Fruit fly (Drosophila melanogaster) whole organism, adult: Measurements from ENCODE around the gene Naa80.

ENCODE experiments used
- CG14711 ChIP-seq: fragments of 200-800 bp; sonication (Bioruptor generic); optimal IDR thresholded peaks from 2 replicates; lab custom pipeline; 2018; ENCODE audit warnings: missing biosample characterization, mild to moderate bottlenecking, missing genetic modification characterization, moderate library complexity
- CG33017 ChIP-seq: fragments of 200-800 bp; sonication (Bioruptor generic); optimal IDR thresholded peaks from 2 replicates; lab custom pipeline; 2018; ENCODE audit warnings: missing biosample characterization, mild to moderate bottlenecking, missing genetic modification characterization, moderate library complexity
- CG7101 ChIP-seq: fragments of 200-800 bp; sonication (Bioruptor generic); optimal IDR thresholded peaks from 2 replicates; lab custom pipeline; 2018; ENCODE audit warnings: missing biosample characterization, mild to moderate bottlenecking, missing genetic modification characterization, moderate library complexity
- Mnt ChIP-seq: fragments of 200-800 bp; sonication (Bioruptor generic); optimal IDR thresholded peaks from 2 replicates; lab custom pipeline; 2016; ENCODE audit warnings: missing biosample characterization, mild to moderate bottlenecking, missing genetic modification characterization
- kay ChIP-seq: fragments of 200-800 bp; sonication (Bioruptor generic); peaks from one replicate; lab custom pipeline; 2016; ENCODE audit warnings: missing biosample characterization, missing genetic modification characterization, borderline replicate concordance

DNA sequence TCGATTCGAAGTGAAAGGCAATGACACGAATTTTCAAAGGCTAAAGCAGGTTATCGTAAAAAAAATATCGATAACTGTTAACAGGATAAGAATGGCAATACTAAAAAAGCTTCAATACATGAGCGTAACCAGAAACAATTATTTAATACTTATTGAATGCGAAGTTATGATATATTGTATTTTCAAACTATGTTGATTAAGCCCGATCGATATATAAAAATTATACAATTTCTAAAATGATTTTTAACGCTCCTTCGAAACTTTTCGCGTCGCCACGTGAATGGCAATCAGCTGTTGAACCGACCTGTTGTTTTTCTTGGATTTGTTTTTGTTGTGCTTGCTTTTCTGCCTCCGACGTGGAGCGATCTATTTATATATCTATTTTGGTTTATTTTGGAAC is 11.4 kb upstream of the Naa80 start, which contains the start of the genes Alg12 and Rpt3R:
- no peak for TF ChIP-seq kay (GFP tag; lab: Kevin White, UChicago)
- TF ChIP-seq CG7101 (tag; lab: Kevin White, UChicago): no peak
- TF ChIP-seq CG14711: peak; percentile 71
- TF ChIP-seq Mnt (GFP tag; lab: Kevin White, UChicago): no peak
- TF ChIP-seq CG33017 (tag; lab: Kevin White, UChicago): no peak
